Worm (Caenorhabditis elegans): ENCODE measurements around the gene F01D5.2.

ce11 chrII:14046491-14046890 lies 47.6 kb upstream of the F01D5.2 start:
- no peak for TF ChIP-seq ztf-29 (GFP tag; IDR thresholded peaks at IDR 0.05)
- TF ChIP-seq flt-1 (GFP tag; IDR thresholded peaks at IDR 0.05) = 0 out of 2 replicates have a peak, but pooled peaks have one; percentile 57
- no peak for TF ChIP-seq tab-1 (GFP tag; IDR thresholded peaks at IDR 0.05)
- no peak for TF ChIP-seq cog-1 (tag; optimal IDR thresholded peaks at IDR 0.05)
- TF ChIP-seq T22C8.4 (GFP tag; IDR thresholded peaks at IDR 0.05) = no peak

Measured in whole organism, midembryonic.